Fruit fly (Drosophila melanogaster): Measurements from ENCODE around the gene srw.
A peak's percentile ranks its signal among the peaks of the same experiment; 100 is the strongest.

srw gene

DNA sequence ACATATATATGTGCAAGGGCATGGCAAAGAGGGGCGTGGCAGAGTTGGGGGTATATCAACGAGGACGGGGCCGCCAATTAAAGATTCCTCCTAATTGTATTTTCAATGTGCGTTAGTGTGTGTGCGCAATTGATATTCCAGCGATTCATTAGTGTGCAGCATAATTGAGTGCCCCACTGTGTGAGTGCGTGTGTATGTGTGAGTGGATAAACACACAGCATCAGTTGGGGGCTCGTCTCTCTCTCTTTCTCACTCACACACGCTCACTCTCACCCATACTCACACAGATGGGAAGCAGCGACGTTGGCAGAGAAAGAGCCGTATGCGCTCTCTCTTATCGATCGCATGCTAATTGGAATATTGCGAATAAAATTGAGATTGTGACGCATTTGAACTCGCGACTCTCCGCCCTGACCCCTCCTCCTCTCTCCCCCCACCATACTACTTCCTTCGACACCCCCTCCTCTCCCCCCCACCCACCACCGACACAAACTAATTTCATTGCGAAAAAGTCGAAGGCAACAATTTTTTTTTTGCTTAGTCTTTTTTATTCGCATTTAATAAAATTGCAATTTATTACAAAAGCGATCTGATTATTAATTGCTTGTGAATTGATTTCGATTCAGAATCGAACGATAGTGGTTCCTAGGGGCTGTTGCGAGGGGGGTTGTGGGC lies 49.5 kb downstream of the srw start:
- peak; percentile 57 for TF ChIP-seq vvl (GFP tag; IDR thresholded peaks at IDR 0.05)
- TF ChIP-seq CG1647 (GFP tag; optimal IDR thresholded peaks at IDR 0.05) = no peak
- TF ChIP-seq CG7745 (tag; optimal IDR thresholded peaks at IDR 0.05) = no peak
- TF ChIP-seq CG10431 (GFP tag; optimal IDR thresholded peaks at IDR 0.05) = no peak
- TF ChIP-seq Med (GFP tag) = peak; percentile 54
- no peak for TF ChIP-seq knrl (GFP tag; IDR thresholded peaks at IDR 0.05; ENCODE audit: partially characterized antibody)
- no peak for TF ChIP-seq Sry-β (GFP tag; optimal IDR thresholded peaks at IDR 0.05)
- no peak for TF ChIP-seq CG17802 (tag; optimal IDR thresholded peaks at IDR 0.05)
- peak; percentile 30; the same call in 1 of the 2 replicates for TF ChIP-seq tna (GFP tag; IDR thresholded peaks at IDR 0.05; ENCODE audit: partially characterized antibody)
- TF ChIP-seq crol (GFP tag; IDR thresholded peaks at IDR 0.05) = peak; percentile 30; the same call in 1 of the 2 replicates
- TF ChIP-seq CG14860 (GFP tag; IDR thresholded peaks at IDR 0.05; ENCODE audit: partially characterized antibody) = no peak
- TF ChIP-seq cg (GFP tag; optimal IDR thresholded peaks at IDR 0.05) = peak; percentile 94
- no peak for TF ChIP-seq CG13296 (GFP tag; optimal IDR thresholded peaks at IDR 0.05)
- TF ChIP-seq Xbp1 (GFP tag; optimal IDR thresholded peaks at IDR 0.05) = no peak
- TF ChIP-seq ro (GFP tag; IDR thresholded peaks at IDR 0.05) = no peak
- no peak for TF ChIP-seq HmgZ (tag; optimal IDR thresholded peaks at IDR 0.05)
- no peak for TF ChIP-seq CG6791 (GFP tag; IDR thresholded peaks at IDR 0.05; ENCODE audit: partially characterized antibody)
- TF ChIP-seq CG17912 (GFP tag; optimal IDR thresholded peaks at IDR 0.05) = no peak
- TF ChIP-seq abd-A (tag; optimal IDR thresholded peaks at IDR 0.05) = peak; percentile 28
- TF ChIP-seq CG10209 (GFP tag; optimal IDR thresholded peaks at IDR 0.05) = no peak
- TF ChIP-seq CG1602 (GFP tag; optimal IDR thresholded peaks at IDR 0.05) = no peak
- TF ChIP-seq CG12071 (GFP tag; optimal IDR thresholded peaks at IDR 0.05) = no peak
- no peak for TF ChIP-seq gro (GFP tag; optimal IDR thresholded peaks at IDR 0.05)
- TF ChIP-seq Elba2 (GFP tag; optimal IDR thresholded peaks at IDR 0.05) = no peak
- TF ChIP-seq insv (GFP tag; optimal IDR thresholded peaks at IDR 0.05) = no peak
- peak; percentile 45 for TF ChIP-seq Nf-YC (tag; optimal IDR thresholded peaks at IDR 0.05)
- TF ChIP-seq CG11456 (GFP tag; IDR thresholded peaks at IDR 0.05) = no peak
- TF ChIP-seq Trl (optimal IDR thresholded peaks at IDR 0.05) = peak; percentile 54 to 69
- TF ChIP-seq Trl (GFP tag; optimal IDR thresholded peaks at IDR 0.05) = no peak
- 0 out of 3 replicates have a peak, but pooled peaks have one; percentile 18 for TF ChIP-seq CG7963 (GFP tag; IDR thresholded peaks at IDR 0.05; ENCODE audit: partially characterized antibody)
- TF ChIP-seq kni (GFP tag; optimal IDR thresholded peaks at IDR 0.05) = peak; percentile 19
- no peak for TF ChIP-seq Atf3 (GFP tag; optimal IDR thresholded peaks at IDR 0.05)
- TF ChIP-seq NC2α (GFP tag; optimal IDR thresholded peaks at IDR 0.05) = no peak
- TF ChIP-seq z (GFP tag; IDR thresholded peaks at IDR 0.05) = peak; percentile 89
- TF ChIP-seq CG9797 (GFP tag; optimal IDR thresholded peaks at IDR 0.05) = no peak
- TF ChIP-seq CG4424 (GFP tag; optimal IDR thresholded peaks at IDR 0.05) = no peak
- TF ChIP-seq Mad (GFP tag; optimal IDR thresholded peaks at IDR 0.05) = no peak
- TF ChIP-seq CG10274 (GFP tag; optimal IDR thresholded peaks at IDR 0.05) = no peak
- TF ChIP-seq Fer3 (tag; optimal IDR thresholded peaks at IDR 0.05) = no peak
- TF ChIP-seq CG3065 (GFP tag; optimal IDR thresholded peaks at IDR 0.05) = no peak
- no peak for TF ChIP-seq CHES-1-like (GFP tag; optimal IDR thresholded peaks at IDR 0.05)
- peak; percentile 61 for TF ChIP-seq Nf-YB (GFP tag; optimal IDR thresholded peaks at IDR 0.05)
- no peak for TF ChIP-seq CG12659 (GFP tag; optimal IDR thresholded peaks at IDR 0.05)
- TF ChIP-seq ken (GFP tag; IDR thresholded peaks at IDR 0.05) = no peak
- TF ChIP-seq CG14667 (GFP tag; IDR thresholded peaks at IDR 0.05) = no peak
- TF ChIP-seq CG2712 (tag; optimal IDR thresholded peaks at IDR 0.05) = no peak
- TF ChIP-seq CG8478 (optimal IDR thresholded peaks at IDR 0.05) = peak; percentile 92
- no peak for TF ChIP-seq CG43689 (GFP tag; IDR thresholded peaks at IDR 0.05)
- TF ChIP-seq gsb-n (tag; optimal IDR thresholded peaks at IDR 0.05) = no peak
- no peak for TF ChIP-seq Hr51 (GFP tag; optimal IDR thresholded peaks at IDR 0.05)
